Worm (Caenorhabditis elegans) whole organism, L3 larva: ENCODE measurements around the gene wars-1.

Experiments
- ZK546.5 ChIP-seq: sonication (generic microtip); optimal IDR thresholded peaks from 2 replicates; lab custom pipeline; 2017; ENCODE audit warnings: missing biosample characterization, missing genetic modification characterization
- aly-2 ChIP-seq: fragments of 150-350 bp; optimal IDR thresholded peaks from 2 replicates; lab custom pipeline; 2014; ENCODE audit warnings: missing biosample characterization, missing genetic modification characterization
- egl-27 ChIP-seq: sonication (generic microtip); optimal IDR thresholded peaks from 4 replicates; lab custom pipeline; 2017; ENCODE audit warnings: missing biosample characterization, missing genetic modification reagents, missing genetic modification characterization
- jun-1 ChIP-seq: fragments of 150-350 bp; optimal IDR thresholded peaks from 2 replicates; lab custom pipeline; 2014; ENCODE audit warnings: missing biosample characterization, missing genetic modification reagents, missing genetic modification characterization
- lin-15B ChIP-seq: fragments of 150-350 bp; optimal IDR thresholded peaks from 2 replicates; lab custom pipeline; 2014; ENCODE audit warnings: missing biosample characterization, missing genetic modification characterization
- nhr-237 ChIP-seq: fragments of 150-350 bp; optimal IDR thresholded peaks from 2 replicates; lab custom pipeline; 2014; ENCODE audit warnings: missing biosample characterization, missing genetic modification characterization
- pha-4 ChIP-seq: fragments of 150-350 bp; optimal IDR thresholded peaks from 2 replicates; lab custom pipeline; 2014; ENCODE audit warnings: missing biosample characterization, missing genetic modification reagents, missing genetic modification characterization
- skn-1 ChIP-seq: fragments of 150-350 bp; optimal IDR thresholded peaks from 2 replicates; lab custom pipeline; 2014; ENCODE audit warnings: missing biosample characterization, missing genetic modification characterization
- snpc-4 ChIP-seq: fragments of 150-350 bp; optimal IDR thresholded peaks from 2 replicates; lab custom pipeline; 2014; ENCODE audit warnings: missing biosample characterization, missing genetic modification characterization
- unc-62 ChIP-seq: fragments of 150-350 bp; sonication (generic microtip); optimal IDR thresholded peaks from 4 replicates; lab custom pipeline; 2014; ENCODE audit warnings: missing biosample characterization, missing genetic modification reagents, missing genetic modification characterization

DNA sequence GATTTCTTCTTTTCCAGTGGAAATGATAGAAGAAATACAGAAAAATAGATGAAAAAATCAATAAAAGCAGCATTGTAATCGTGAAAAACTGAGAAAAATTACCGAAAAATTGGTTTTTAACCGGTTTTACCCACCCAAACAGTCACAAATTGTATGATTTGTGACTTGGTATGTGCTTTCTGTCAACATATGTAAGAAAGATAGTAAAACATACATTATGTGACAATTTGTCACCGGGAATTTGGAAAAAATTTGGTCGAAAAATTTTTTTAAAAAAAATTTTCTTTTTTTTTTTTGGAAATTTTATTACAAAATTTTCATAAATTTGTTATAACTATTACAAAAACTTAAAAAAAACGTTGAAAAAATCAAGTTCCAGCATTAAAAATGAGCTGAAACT, 21.9 kb downstream of the wars-1 start, which contains the start of gene cyp-33D3:
- TF ChIP-seq skn-1 (tag; lab: Kevin White, UChicago) (no peak), lin-15B (tag; lab: Kevin White, UChicago) (no peak), pha-4 (no peak), snpc-4 (tag; lab: Kevin White, UChicago) (no peak), jun-1 (tag; lab: Kevin White, UChicago) (no peak), egl-27 (tag; lab: Kevin White, UChicago) (no peak), ZK546.5 (tag; lab: Kevin White, UChicago) (no peak), aly-2 (no peak), unc-62 (GFP tag; lab: Kevin White, UChicago) (no peak), nhr-237 (tag; lab: Kevin White, UChicago) (no peak)
